Worm (Caenorhabditis elegans) whole organism, young adult: ENCODE measurements around the gene cni-1.
A peak's percentile ranks its signal among the peaks of the same experiment; 100 is the strongest.

Experiments used
- B0261.1 ChIP-seq: sonication (generic microtip); optimal IDR thresholded peaks from 2 replicates; lab custom pipeline; 2016; ENCODE audit warnings: mild to moderate bottlenecking, missing genetic modification characterization, moderate library complexity, missing compliant biosample characterization
- C17E4.6 ChIP-seq: fragments of 200-800 bp; sonication (Bioruptor generic); IDR thresholded peaks from 2 replicates; pipeline ENCODE4 v1.3.6; 2022; ENCODE audit warnings: missing genetic modification reagents, missing genetic modification characterization, missing compliant biosample characterization
- F57C9.4 ChIP-seq: sonication (generic microtip); optimal IDR thresholded peaks from 2 replicates; lab custom pipeline; 2017; ENCODE audit warnings: mild to moderate bottlenecking, missing genetic modification characterization, missing compliant biosample characterization
- T07F8.4 ChIP-seq: sonication (generic microtip); optimal IDR thresholded peaks from 2 replicates; lab custom pipeline; 2016; ENCODE audit warnings: mild to moderate bottlenecking, missing genetic modification characterization, moderate library complexity, missing compliant biosample characterization
- Y53F4B.3 ChIP-seq: fragments of 200-800 bp; sonication (Bioruptor generic); IDR thresholded peaks from 2 replicates; pipeline ENCODE4 v1.3.6; 2022; ENCODE audit warnings: missing genetic modification reagents, missing genetic modification characterization, missing compliant biosample characterization
- aptf-2 ChIP-seq: fragments of 200-800 bp; sonication (Bioruptor generic); conservative IDR thresholded peaks from 2 replicates; pipeline ENCODE4 v1.3.6; 2022; ENCODE audit warnings: missing genetic modification reagents, missing genetic modification characterization, missing compliant biosample characterization
- aptf-3 ChIP-seq: fragments of 200-800 bp; sonication (Bioruptor generic); IDR thresholded peaks from 2 replicates; pipeline ENCODE4 v1.3.6; 2022; ENCODE audit warnings: missing genetic modification characterization, missing compliant biosample characterization
- ceh-27 ChIP-seq: fragments of 200-800 bp; sonication (Bioruptor generic); optimal IDR thresholded peaks from 2 replicates; lab custom pipeline; 2018; ENCODE audit warnings: mild to moderate bottlenecking, missing genetic modification characterization, moderate library complexity, missing compliant biosample characterization
- die-1 ChIP-seq: sonication (generic microtip); optimal IDR thresholded peaks from 2 replicates; lab custom pipeline; 2016; ENCODE audit warnings: missing genotype, mild to moderate bottlenecking, missing genetic modification characterization, missing compliant biosample characterization
- dpff-1 ChIP-seq: sonication (generic microtip); optimal IDR thresholded peaks from 2 replicates; lab custom pipeline; 2017; ENCODE audit warnings: mild to moderate bottlenecking, missing genetic modification characterization, missing compliant biosample characterization
- egrh-3 ChIP-seq: fragments of 200-800 bp; sonication (Bioruptor generic); IDR thresholded peaks from 2 replicates; pipeline ENCODE4 v1.3.6; 2022; ENCODE audit warnings: missing genetic modification reagents, missing genetic modification characterization, missing compliant biosample characterization
- let-607 ChIP-seq, 2 experiments: fragments of 200-800 bp in 1 of 2; sonication (Bioruptor generic) in 1 of 2; sonication (generic microtip) in 1 of 2; optimal IDR thresholded peaks; 2 replicates each; lab custom pipeline; 2016 to 2018; ENCODE audit warnings: mild to moderate bottlenecking in 2 of 2, missing compliant biosample characterization in 2 of 2, missing genetic modification characterization in 2 of 2, moderate library complexity in 2 of 2, missing genotype in 1 of 2
- lin-26 ChIP-seq: fragments of 200-800 bp; sonication (Bioruptor generic); IDR thresholded peaks from 2 replicates; pipeline ENCODE4 v1.3.6; 2022; ENCODE audit warnings: missing genetic modification reagents, missing genetic modification characterization, missing compliant biosample characterization
- lin-35 ChIP-seq, 3 experiments: fragments of 150-350 bp in 2 of 3; sonication (generic microtip) in 1 of 3; optimal IDR thresholded peaks; 2 replicates each; lab custom pipeline; 2014 to 2018; ENCODE audit warnings: missing biosample characterization in 3 of 3, missing genetic modification characterization in 3 of 3, missing genetic modification reagents in 3 of 3
- lin-40 ChIP-seq: sonication (generic microtip); optimal IDR thresholded peaks from 2 replicates; lab custom pipeline; 2016; ENCODE audit warnings: missing genetic modification characterization, mild to moderate bottlenecking, missing compliant biosample characterization, missing genotype, missing genetic modification reagents
- mcd-1 ChIP-seq: fragments of 200-800 bp; sonication (Bioruptor generic); IDR thresholded peaks from 2 replicates; pipeline ENCODE4 v1.3.6; 2022; ENCODE audit warnings: missing genetic modification reagents, missing genetic modification characterization, missing compliant biosample characterization
- pha-4 ChIP-seq: fragments of 150-350 bp; sonication (generic microtip); optimal IDR thresholded peaks from 2 replicates; lab custom pipeline; 2014; ENCODE audit warnings: missing biosample characterization, missing genetic modification reagents, missing genetic modification characterization
- rcor-1 ChIP-seq: fragments of 200-800 bp; sonication (Bioruptor generic); IDR thresholded peaks from 2 replicates; pipeline ENCODE4 v1.3.6; 2022; ENCODE audit warnings: missing genetic modification reagents, missing genetic modification characterization, missing compliant biosample characterization
- rec-8 ChIP-seq, 2 experiments: sonication (generic microtip); optimal IDR thresholded peaks; 2 replicates each; lab custom pipeline; 2016; ENCODE audit warnings: mild to moderate bottlenecking in 2 of 2, missing genetic modification characterization in 2 of 2, missing genetic modification reagents in 2 of 2, missing genotype in 2 of 2, missing biosample characterization in 1 of 2, missing compliant biosample characterization in 1 of 2, moderate library complexity in 1 of 2
- rpc-1 ChIP-seq, 2 experiments: fragments of 150-350 bp in 1 of 2; sonication (generic microtip) in 1 of 2; optimal IDR thresholded peaks; 2 replicates each; lab custom pipeline; 2014 to 2018; ENCODE audit warnings: missing biosample characterization in 1 of 2, missing genetic modification characterization in 1 of 2, missing genetic modification reagents in 1 of 2, missing genotype in 1 of 2
- somi-1 ChIP-seq: fragments of 200-800 bp; sonication (Bioruptor generic); optimal IDR thresholded peaks from 2 replicates; lab custom pipeline; 2018; ENCODE audit warnings: mild to moderate bottlenecking, missing genetic modification characterization, missing compliant biosample characterization
- unc-62 ChIP-seq: fragments of 150-350 bp; optimal IDR thresholded peaks from 2 replicates; lab custom pipeline; 2014; ENCODE audit warnings: missing biosample characterization, missing genetic modification reagents, missing genetic modification characterization
- zfh-2 ChIP-seq: fragments of 200-800 bp; sonication (Bioruptor generic); conservative IDR thresholded peaks from 2 replicates; pipeline ENCODE4 v1.3.6; 2022; ENCODE audit warnings: missing genetic modification reagents, missing genetic modification characterization, missing compliant biosample characterization
- ztf-26 ChIP-seq: sonication (generic microtip); optimal IDR thresholded peaks from 2 replicates; lab custom pipeline; 2017; ENCODE audit warnings: missing genetic modification characterization, missing compliant biosample characterization
- ztf-6 ChIP-seq: fragments of 200-800 bp; sonication (Bioruptor generic); IDR thresholded peaks from 2 replicates; pipeline ENCODE4 v1.3.6; 2022; ENCODE audit warnings: missing genetic modification reagents, missing genetic modification characterization, missing compliant biosample characterization

Gene cni-1

ce11 chrV:13195548-13195947 is 15.4 kb downstream of the cni-1 start, which contains the start of gene F57B1.1:
Gene F57B1.1, minus strand, starts transcription at chrV:13195648.
- no peak for TF ChIP-seq B0261.1 (tag; lab: Kevin White, UChicago)
- TF ChIP-seq lin-35 (GFP tag; optimal IDR thresholded peaks at IDR 0.05; lab: Kevin White, UChicago) = no peak
- TF ChIP-seq rec-8 (tag; optimal IDR thresholded peaks at IDR 0.05; lab: Kevin White, UChicago) = no peak

- TF ChIP-seq aptf-2 (GFP tag; lab: Robert Waterston, UW) (no peak), die-1 (no peak), Y53F4B.3 (GFP tag; lab: Robert Waterston, UW) (no peak), C17E4.6 (GFP tag; lab: Robert Waterston, UW) (no peak), aptf-3 (no peak), rpc-1 (optimal IDR thresholded peaks at IDR 0.05; lab: Kevin White, UChicago) (no peak), rpc-1 (tag; optimal IDR thresholded peaks at IDR 0.05; lab: Kevin White, UChicago) (no peak), egrh-3 (no peak), rcor-1 (GFP tag; lab: Robert Waterston, UW) (no peak), F57C9.4 (tag; lab: Kevin White, UChicago) (no peak)
Observed at ce11 chrV:13197823-13198222, 17.7 kb downstream of the cni-1 start, which contains the start of gene F57B1.9. Gene F57B1.9, minus strand, starts transcription at chrV:13197923.

ce11 chrV:13198449-13199067 is 18.4 kb downstream of the cni-1 start:
- TF ChIP-seq egrh-3 = peak; percentile 93
- peak; percentile 56; the same call in 1 of the 2 replicates for TF ChIP-seq zfh-2

- no peak for TF ChIP-seq dpff-1 (tag; lab: Kevin White, UChicago)
- TF ChIP-seq let-607 (tag; optimal IDR thresholded peaks at IDR 0.05; lab: Kevin White, UChicago) = no peak
- TF ChIP-seq ceh-27 = peak; percentile 34
- peak; percentile 0 for TF ChIP-seq lin-40 (tag; lab: Kevin White, UChicago)
- TF ChIP-seq, all 124 proteins: peak for 2
Observed at ce11 chrV:13200609-13201008, 20.5 kb downstream of the cni-1 start.

ce11 chrV:13201229-13201833 is 21.2 kb downstream of the cni-1 start:
- TF ChIP-seq lin-26 (GFP tag; lab: Robert Waterston, UW) = 0 out of 2 replicates have a peak, but pooled peaks have one; percentile 52
- TF ChIP-seq egrh-3 = peak; percentile 92

ce11 chrV:13202127-13202610 is 22.0 kb downstream of the cni-1 start, which contains the start of the genes col-159 and col-160:
Gene col-159, minus strand, starts transcription at chrV:13202177.
Gene col-160, minus strand, starts transcription at chrV:13202189.
- TF ChIP-seq ztf-6 (no peak), ztf-26 (tag; lab: Kevin White, UChicago) (peak; percentile 75), lin-40 (tag; lab: Kevin White, UChicago) (peak; percentile 58), somi-1 (GFP tag; lab: Kevin White, UChicago) (peak; percentile 71), mcd-1 (GFP tag; lab: Robert Waterston, UW) (no peak)

- TF ChIP-seq ztf-26 (tag; lab: Kevin White, UChicago) (no peak), rpc-1 (optimal IDR thresholded peaks at IDR 0.05; lab: Kevin White, UChicago) (no peak), rpc-1 (tag; optimal IDR thresholded peaks at IDR 0.05; lab: Kevin White, UChicago) (no peak), T07F8.4 (tag; lab: Kevin White, UChicago) (no peak), pha-4 (tag; lab: Kevin White, UChicago) (no peak), unc-62 (GFP tag; lab: Kevin White, UChicago) (no peak)
- TF ChIP-seq, all 124 proteins: peak for 0
Observed at ce11 chrV:13206514-13206913, 26.4 kb downstream of the cni-1 start.
